Worm (Caenorhabditis elegans) whole organism, late embryonic: Measurements from ENCODE around the gene srh-271.

Experiments used
- C38D4.7 ChIP-seq: fragments of 200-800 bp; sonication (Bioruptor generic); optimal IDR thresholded peaks from 2 replicates; lab custom pipeline; 2018; ENCODE audit warnings: mild to moderate bottlenecking, missing genetic modification characterization, moderate library complexity, missing compliant biosample characterization
- T23F11.4 ChIP-seq: fragments of 200-800 bp; sonication (Bioruptor generic); optimal IDR thresholded peaks from 2 replicates; lab custom pipeline; 2018; ENCODE audit warnings: mild to moderate bottlenecking, missing genetic modification characterization, missing compliant biosample characterization
- Y22D7AL.16 ChIP-seq: sonication (generic microtip); optimal IDR thresholded peaks from 2 replicates; lab custom pipeline; 2016; ENCODE audit warnings: missing genetic modification characterization, missing compliant biosample characterization
- ama-1 ChIP-seq: fragments of 150-350 bp; optimal IDR thresholded peaks from 2 replicates; lab custom pipeline; 2014
- ceh-18 ChIP-seq: sonication (generic microtip); optimal IDR thresholded peaks from 2 replicates; lab custom pipeline; 2016; ENCODE audit warnings: missing genetic modification characterization, missing compliant biosample characterization
- ceh-22 ChIP-seq: sonication (generic microtip); optimal IDR thresholded peaks from 2 replicates; lab custom pipeline; 2017; ENCODE audit warnings: missing biosample characterization, missing genetic modification characterization
- ceh-30 ChIP-seq: fragments of 150-350 bp; optimal IDR thresholded peaks from 2 replicates; lab custom pipeline; 2014; ENCODE audit warnings: missing biosample characterization, missing genetic modification characterization
- ceh-34 ChIP-seq: sonication (generic microtip); optimal IDR thresholded peaks from 2 replicates; lab custom pipeline; 2016; ENCODE audit warnings: mild to moderate bottlenecking, missing genetic modification characterization, missing compliant biosample characterization
- ceh-9 ChIP-seq: sonication (generic microtip); optimal IDR thresholded peaks from 2 replicates; lab custom pipeline; 2016; ENCODE audit warnings: mild to moderate bottlenecking, missing genetic modification characterization, inconsistent platforms, missing compliant biosample characterization
- dve-1 ChIP-seq: sonication (generic microtip); optimal IDR thresholded peaks from 2 replicates; lab custom pipeline; 2017; ENCODE audit warnings: antibody characterized with exemption, mild to moderate bottlenecking, missing genetic modification characterization, missing compliant biosample characterization
- elt-2 ChIP-seq: sonication (generic microtip); optimal IDR thresholded peaks from 2 replicates; lab custom pipeline; 2016; ENCODE audit warnings: missing genetic modification reagents, missing genetic modification characterization, missing compliant biosample characterization
- elt-4 ChIP-seq: sonication (generic microtip); optimal IDR thresholded peaks from 2 replicates; lab custom pipeline; 2016; ENCODE audit warnings: missing genetic modification characterization, missing compliant biosample characterization
- fax-1 ChIP-seq: sonication (generic microtip); optimal IDR thresholded peaks from 2 replicates; lab custom pipeline; 2016; ENCODE audit warnings: missing genotype, missing genetic modification characterization, missing compliant biosample characterization
- gmeb-2 ChIP-seq: sonication (generic microtip); optimal IDR thresholded peaks from 2 replicates; lab custom pipeline; 2016; ENCODE audit warnings: missing genetic modification characterization, inconsistent platforms, missing compliant biosample characterization
- hlh-13 ChIP-seq: fragments of 200-800 bp; sonication (Bioruptor generic); optimal IDR thresholded peaks from 2 replicates; lab custom pipeline; 2018; ENCODE audit warnings: mild to moderate bottlenecking, missing genetic modification characterization, missing compliant biosample characterization
- hlh-8 ChIP-seq: sonication (generic microtip); optimal IDR thresholded peaks from 2 replicates; lab custom pipeline; 2016; ENCODE audit warnings: missing genotype, missing genetic modification characterization, missing compliant biosample characterization
- lin-11 ChIP-seq: fragments of 200-800 bp; sonication (Bioruptor generic); optimal IDR thresholded peaks from 2 replicates; lab custom pipeline; 2018; ENCODE audit warnings: mild to moderate bottlenecking, missing genetic modification characterization, missing compliant biosample characterization
- madf-2 ChIP-seq: sonication (generic microtip); optimal IDR thresholded peaks from 2 replicates; lab custom pipeline; 2017; ENCODE audit warnings: missing genetic modification characterization, missing compliant biosample characterization
- mec-3 ChIP-seq: sonication (generic microtip); optimal IDR thresholded peaks from 2 replicates; lab custom pipeline; 2016; ENCODE audit warnings: borderline replicate concordance, missing genetic modification characterization, missing compliant biosample characterization
- nhr-11 ChIP-seq: fragments of 150-350 bp; optimal IDR thresholded peaks from 2 replicates; lab custom pipeline; 2014; ENCODE audit warnings: missing biosample characterization, missing genetic modification characterization
- pag-3 ChIP-seq: sonication (generic microtip); optimal IDR thresholded peaks from 2 replicates; lab custom pipeline; 2016; ENCODE audit warnings: missing compliant biosample characterization, missing genetic modification characterization, borderline replicate concordance
- pha-2 ChIP-seq: sonication (generic microtip); optimal IDR thresholded peaks from 2 replicates; lab custom pipeline; 2017; ENCODE audit warnings: mild to moderate bottlenecking, missing genetic modification characterization, missing compliant biosample characterization
- pros-1 ChIP-seq: fragments of 150-350 bp; optimal IDR thresholded peaks from 2 replicates; lab custom pipeline; 2014; ENCODE audit warnings: missing biosample characterization, missing genetic modification reagents, missing genetic modification characterization
- sdc-2 ChIP-seq: sonication (generic microtip); optimal IDR thresholded peaks from 2 replicates; lab custom pipeline; 2016; ENCODE audit warnings: missing genotype, missing genetic modification characterization, missing compliant biosample characterization
- unc-3 ChIP-seq, 2 experiments: fragments of 200-800 bp in 1 of 2; sonication (Bioruptor generic) in 1 of 2; sonication (generic microtip) in 1 of 2; conservative IDR thresholded peaks in 1 of 2; optimal IDR thresholded peaks in 1 of 2; 2 replicates each; pipeline versions ENCODE4 v1.3.6 to Lab custom; 2016 to 2022; ENCODE audit warnings: missing compliant biosample characterization in 2 of 2, missing genetic modification characterization in 2 of 2, missing genetic modification reagents in 1 of 2
- ztf-16 ChIP-seq: sonication (generic microtip); optimal IDR thresholded peaks from 2 replicates; lab custom pipeline; 2017; ENCODE audit warnings: missing genetic modification characterization, missing compliant biosample characterization

Gene srh-271

ce11 chrV:2573108-2573507, 48.7 kb downstream of the srh-271 start, which contains the start of gene srj-20:
TSS of gene srj-20 (minus strand) at chrV:2573208.
- no peak for TF ChIP-seq T23F11.4
- no peak for TF ChIP-seq ceh-9 (tag; lab: Kevin White, UChicago)
- no peak for TF ChIP-seq ceh-18 (tag; lab: Kevin White, UChicago)
- no peak for TF ChIP-seq Y22D7AL.16 (tag; lab: Kevin White, UChicago)
- no peak for TF ChIP-seq C38D4.7 (GFP tag; lab: Kevin White, UChicago)
- no peak for TF ChIP-seq pag-3 (tag; lab: Kevin White, UChicago)
- no peak for TF ChIP-seq ceh-34 (tag; lab: Kevin White, UChicago)
- TF ChIP-seq sdc-2 (tag; lab: Kevin White, UChicago): no peak
- no peak for TF ChIP-seq fax-1 (tag; lab: Kevin White, UChicago)
- TF ChIP-seq unc-3 (GFP tag; conservative IDR thresholded peaks at IDR 0.05; lab: Robert Waterston, UW): no peak
- TF ChIP-seq unc-3 (tag; optimal IDR thresholded peaks at IDR 0.05; lab: Kevin White, UChicago): no peak
- no peak for TF ChIP-seq ztf-16 (tag; lab: Kevin White, UChicago)
- TF ChIP-seq hlh-8 (tag; lab: Kevin White, UChicago): no peak
- TF ChIP-seq madf-2 (tag; lab: Kevin White, UChicago): no peak
- no peak for TF ChIP-seq dve-1
- no peak for TF ChIP-seq nhr-11 (tag; lab: Kevin White, UChicago)
- TF ChIP-seq ceh-22 (tag; lab: Kevin White, UChicago): no peak
- no peak for TF ChIP-seq mec-3 (tag; lab: Kevin White, UChicago)

- no peak for TF ChIP-seq pha-2 (tag; lab: Kevin White, UChicago)
- no peak for TF ChIP-seq dve-1
- no peak for TF ChIP-seq ama-1 (lab: Kevin White, UChicago)
- no peak for TF ChIP-seq ztf-16 (tag; lab: Kevin White, UChicago)
- no peak for TF ChIP-seq lin-11 (tag; lab: Kevin White, UChicago)
- no peak for TF ChIP-seq pros-1 (tag; lab: Kevin White, UChicago)
- TF ChIP-seq gmeb-2 (tag; lab: Kevin White, UChicago): no peak
- TF ChIP-seq ceh-30 (tag; lab: Kevin White, UChicago): no peak
- TF ChIP-seq hlh-13: no peak
- no peak for TF ChIP-seq T23F11.4
- no peak for TF ChIP-seq elt-2 (tag; lab: Kevin White, UChicago)
- no peak for TF ChIP-seq elt-4
Observed at ce11 chrV:2570643-2571042, 51.1 kb downstream of the srh-271 start, which contains the start of gene srj-19. TSS of gene srj-19 (minus strand) at chrV:2570743.
